Fruit fly (Drosophila melanogaster) whole organism, embryonic: Measurements from ENCODE around the gene Catsup.

Experiments
- CG10209 ChIP-seq: fragments of 200-800 bp; sonication (Bioruptor generic); optimal IDR thresholded peaks from 3 replicates; lab custom pipeline; 2017; ENCODE audit warnings: missing biosample characterization, mild to moderate bottlenecking, missing genetic modification characterization, missing genetic modification reagents
- CG10366 ChIP-seq: fragments of 200-800 bp; sonication (Bioruptor generic); IDR thresholded peaks from 2 replicates; pipeline ENCODE4 v1.3.6; 2022; ENCODE audit warnings: missing biosample characterization, missing genetic modification characterization
- CG11093 ChIP-seq: fragments of 200-800 bp; sonication (Bioruptor generic); IDR thresholded peaks from 3 replicates; pipeline ENCODE4 v1.3.6; 2022; ENCODE audit warnings: missing biosample characterization, missing genetic modification characterization
- CG12104 ChIP-seq: fragments of 200-800 bp; sonication (Bioruptor generic); optimal IDR thresholded peaks from 3 replicates; lab custom pipeline; 2016; ENCODE audit warnings: missing biosample characterization, missing genetic modification characterization
- CG12155 ChIP-seq: fragments of 200-800 bp; sonication (Bioruptor generic); optimal IDR thresholded peaks from 3 replicates; lab custom pipeline; 2016; ENCODE audit warnings: missing biosample characterization, missing genetic modification characterization
- CG12391 ChIP-seq: fragments of 200-800 bp; sonication (Bioruptor generic); optimal IDR thresholded peaks from 3 replicates; lab custom pipeline; 2018; ENCODE audit warnings: missing biosample characterization, mild to moderate bottlenecking, missing genetic modification characterization, moderate library complexity
- CG14441 ChIP-seq: fragments of 200-800 bp; sonication (Bioruptor generic); IDR thresholded peaks from 2 replicates; pipeline ENCODE4 v1.3.6; 2022; ENCODE audit warnings: missing biosample characterization, missing genetic modification characterization
- CG15696 ChIP-seq: fragments of 200-800 bp; sonication (Bioruptor generic); optimal IDR thresholded peaks from 2 replicates; lab custom pipeline; 2019; ENCODE audit warnings: missing biosample characterization, mild to moderate bottlenecking, missing genetic modification characterization, moderate library complexity
- CG16863 ChIP-seq: fragments of 200-800 bp; sonication (Bioruptor generic); optimal IDR thresholded peaks from 3 replicates; lab custom pipeline; 2016; ENCODE audit warnings: missing biosample characterization, missing genetic modification characterization
- CG17568 ChIP-seq: fragments of 200-800 bp; sonication (Bioruptor generic); optimal IDR thresholded peaks from 2 replicates; lab custom pipeline; 2018; ENCODE audit warnings: missing biosample characterization, mild to moderate bottlenecking, missing genetic modification characterization, moderate library complexity
- CG33213 ChIP-seq: fragments of 200-800 bp; sonication (Bioruptor generic); optimal IDR thresholded peaks from 3 replicates; lab custom pipeline; 2016; ENCODE audit warnings: missing biosample characterization, missing genetic modification characterization
- CG3407 ChIP-seq: fragments of 200-800 bp; sonication (Bioruptor generic); optimal IDR thresholded peaks from 2 replicates; lab custom pipeline; 2018; ENCODE audit warnings: missing biosample characterization, mild to moderate bottlenecking, missing genetic modification characterization
- CG3995 ChIP-seq: fragments of 200-800 bp; sonication (Bioruptor generic); optimal IDR thresholded peaks from 3 replicates; lab custom pipeline; 2016; ENCODE audit warnings: missing biosample characterization, missing genetic modification characterization
- CG4328 ChIP-seq: fragments of 200-800 bp; sonication (Bioruptor generic); optimal IDR thresholded peaks from 3 replicates; lab custom pipeline; 2017; ENCODE audit warnings: missing biosample characterization, missing genetic modification reagents, missing genetic modification characterization
- CG4617 ChIP-seq: fragments of 200-800 bp; sonication (Bioruptor generic); optimal IDR thresholded peaks from 3 replicates; lab custom pipeline; 2016; ENCODE audit warnings: missing biosample characterization, missing genetic modification characterization, borderline replicate concordance
- CG4854 ChIP-seq: fragments of 200-800 bp; sonication (Bioruptor generic); optimal IDR thresholded peaks from 2 replicates; lab custom pipeline; 2016; ENCODE audit warnings: missing biosample characterization, missing genetic modification characterization, inconsistent platforms
- CG5953 ChIP-seq: fragments of 200-800 bp; sonication (Bioruptor generic); IDR thresholded peaks from 2 replicates; pipeline ENCODE4 v1.3.6; 2022; ENCODE audit warnings: missing biosample characterization, missing genetic modification characterization
- CG6272 ChIP-seq: fragments of 200-800 bp; sonication (Bioruptor generic); IDR thresholded peaks from 2 replicates; pipeline ENCODE4 v1.3.6; 2022; ENCODE audit warnings: missing biosample characterization, missing genetic modification characterization
- CG7963 ChIP-seq: fragments of 200-800 bp; sonication (Bioruptor generic); IDR thresholded peaks from 3 replicates; pipeline ENCODE4 v1.3.6; 2022; ENCODE audit warnings: missing biosample characterization, missing genetic modification characterization; ENCODE audit not compliant: partially characterized antibody
- CG9727 ChIP-seq: fragments of 200-800 bp; sonication (Bioruptor generic); optimal IDR thresholded peaks from 3 replicates; lab custom pipeline; 2017; ENCODE audit warnings: missing biosample characterization, mild to moderate bottlenecking, missing genetic modification characterization
- E2f2 ChIP-seq: fragments of 200-800 bp; sonication (Bioruptor generic); IDR thresholded peaks from 2 replicates; pipeline ENCODE4 v1.3.6; 2022; ENCODE audit warnings: missing biosample characterization, missing genetic modification characterization
- Max ChIP-seq: fragments of 200-800 bp; sonication (Bioruptor generic); optimal IDR thresholded peaks from 2 replicates; lab custom pipeline; 2016; ENCODE audit warnings: missing biosample characterization, mild to moderate bottlenecking, missing genetic modification characterization
- Meics ChIP-seq: fragments of 200-800 bp; sonication (Bioruptor generic); optimal IDR thresholded peaks from 2 replicates; lab custom pipeline; 2017; ENCODE audit warnings: missing biosample characterization, mild to moderate bottlenecking, missing genetic modification characterization
- NFAT ChIP-seq: fragments of 200-800 bp; sonication (Bioruptor generic); IDR thresholded peaks from 2 replicates; pipeline ENCODE4 v1.3.6; 2022; ENCODE audit warnings: missing biosample characterization, missing genetic modification characterization
- Nf-YA ChIP-seq: fragments of 200-800 bp; sonication (Bioruptor generic); IDR thresholded peaks from 2 replicates; pipeline ENCODE4 v1.3.6; 2022; ENCODE audit warnings: missing biosample characterization, missing genetic modification characterization
- Nf-YC ChIP-seq: fragments of 200-800 bp; optimal IDR thresholded peaks from 3 replicates; lab custom pipeline; 2019; ENCODE audit warnings: missing biosample characterization, mild to moderate bottlenecking, missing genetic modification characterization, moderate library complexity
- Pdp1 ChIP-seq, 2 experiments: fragments of 200-800 bp; sonication (Bioruptor generic); optimal IDR thresholded peaks; 3 replicates each; lab custom pipeline; 2016; ENCODE audit warnings: missing biosample characterization in 2 of 2, missing genetic modification characterization in 2 of 2, mild to moderate bottlenecking in 1 of 2, moderate library complexity in 1 of 2
- Ptx1 ChIP-seq: fragments of 200-800 bp; sonication (Bioruptor generic); IDR thresholded peaks from 2 replicates; pipeline ENCODE4 v1.3.6; 2022; ENCODE audit warnings: missing biosample characterization, missing genetic modification characterization
- Side ChIP-seq: fragments of 200-800 bp; sonication (Bioruptor generic); optimal IDR thresholded peaks from 2 replicates; lab custom pipeline; 2016; ENCODE audit warnings: missing biosample characterization, missing genetic modification characterization
- Sox100B ChIP-seq: fragments of 200-800 bp; sonication (Bioruptor generic); optimal IDR thresholded peaks from 3 replicates; lab custom pipeline; 2018; ENCODE audit warnings: missing biosample characterization, mild to moderate bottlenecking, missing genetic modification characterization
- ac ChIP-seq: fragments of 200-800 bp; sonication (Bioruptor generic); optimal IDR thresholded peaks from 3 replicates; lab custom pipeline; 2017; ENCODE audit warnings: missing biosample characterization, mild to moderate bottlenecking, missing genetic modification characterization
- az2 ChIP-seq: fragments of 200-800 bp; sonication (Bioruptor generic); optimal IDR thresholded peaks from 3 replicates; lab custom pipeline; 2016; ENCODE audit warnings: missing biosample characterization, missing genetic modification characterization
- cad ChIP-seq: fragments of >200 bp; optimal IDR thresholded peaks from 2 replicates; lab custom pipeline; 2017; ENCODE audit warnings: missing biosample characterization, missing genetic modification characterization
- cas ChIP-seq: fragments of 200-800 bp; sonication (Bioruptor generic); IDR thresholded peaks from 2 replicates; pipeline ENCODE4 v1.3.6; 2022; ENCODE audit warnings: missing biosample characterization, missing genetic modification characterization
- cg ChIP-seq: fragments of 200-800 bp; sonication (Bioruptor generic); optimal IDR thresholded peaks from 3 replicates; lab custom pipeline; 2019; ENCODE audit warnings: missing biosample characterization, mild to moderate bottlenecking, missing genetic modification characterization, moderate library complexity
- danr ChIP-seq: fragments of 200-800 bp; sonication (Bioruptor generic); IDR thresholded peaks from 2 replicates; pipeline ENCODE4 v1.3.6; 2022; ENCODE audit warnings: missing biosample characterization, missing genetic modification characterization
- dmrt99B ChIP-seq: fragments of 200-800 bp; sonication (Bioruptor generic); optimal IDR thresholded peaks from 2 replicates; lab custom pipeline; 2018; ENCODE audit warnings: missing biosample characterization, mild to moderate bottlenecking, missing genetic modification characterization, moderate library complexity
- dpn ChIP-seq, 2 experiments: fragments of 200-800 bp; sonication (Bioruptor generic); optimal IDR thresholded peaks; 3 replicates each; lab custom pipeline; 2016; ENCODE audit warnings: missing biosample characterization in 2 of 2, missing genetic modification characterization in 2 of 2
- gcm2 ChIP-seq: fragments of 200-800 bp; sonication (Bioruptor generic); optimal IDR thresholded peaks from 2 replicates; lab custom pipeline; 2016; ENCODE audit warnings: missing biosample characterization, missing genetic modification characterization
- gro ChIP-seq: fragments of 200-800 bp; sonication (Bioruptor generic); optimal IDR thresholded peaks from 2 replicates; lab custom pipeline; 2016; ENCODE audit warnings: missing biosample characterization, missing genetic modification characterization
- h ChIP-seq: fragments of >200 bp; optimal IDR thresholded peaks from 2 replicates; lab custom pipeline; 2017
- jigr1 ChIP-seq: fragments of 200-800 bp; sonication (Bioruptor generic); IDR thresholded peaks from 3 replicates; pipeline ENCODE4 v1.3.6; 2022; ENCODE audit warnings: missing biosample characterization, missing genetic modification characterization
- luna ChIP-seq: fragments of 200-800 bp; sonication (Bioruptor generic); optimal IDR thresholded peaks from 2 replicates; lab custom pipeline; 2016; ENCODE audit warnings: missing biosample characterization, missing genetic modification characterization
- nmo ChIP-seq: fragments of 200-800 bp; sonication (Bioruptor generic); optimal IDR thresholded peaks from 2 replicates; lab custom pipeline; 2018; ENCODE audit warnings: missing biosample characterization, mild to moderate bottlenecking, missing genetic modification characterization, moderate library complexity
- nom ChIP-seq: fragments of 200-800 bp; sonication (Bioruptor generic); optimal IDR thresholded peaks from 2 replicates; lab custom pipeline; 2017; ENCODE audit warnings: missing biosample characterization, missing genetic modification characterization, mild to moderate bottlenecking, moderate library complexity, missing genetic modification reagents
- prd ChIP-seq, 3 experiments: fragments of >200 bp in 2 of 3; fragments of 200-800 bp in 1 of 3; sonication (Bioruptor generic) in 1 of 3; optimal IDR thresholded peaks in 2 of 3; IDR thresholded peaks in 1 of 3; 2 replicates in 2 of 3; 3 replicates in 1 of 3; pipeline versions ENCODE4 v1.3.6 to Lab custom; 2017 to 2022; ENCODE audit warnings: missing biosample characterization in 1 of 3, missing genetic modification characterization in 1 of 3
- sna ChIP-seq: fragments of 200-800 bp; sonication (Bioruptor generic); IDR thresholded peaks from 2 replicates; pipeline ENCODE4 v1.3.6; 2022; ENCODE audit warnings: missing biosample characterization, missing genetic modification characterization; ENCODE audit not compliant: partially characterized antibody
- sug ChIP-seq: fragments of 200-800 bp; optimal IDR thresholded peaks from 2 replicates; lab custom pipeline; 2019; ENCODE audit warnings: missing biosample characterization, mild to moderate bottlenecking, missing genetic modification characterization, moderate library complexity
- tll ChIP-seq, 2 experiments: fragments of 200-800 bp in 1 of 2; fragments of >200 bp in 1 of 2; sonication (Bioruptor generic) in 1 of 2; optimal IDR thresholded peaks; 2 replicates each; lab custom pipeline; 2017 to 2019; ENCODE audit warnings: missing biosample characterization in 2 of 2, missing genetic modification characterization in 2 of 2, mild to moderate bottlenecking in 1 of 2, moderate library complexity in 1 of 2
- tup ChIP-seq: fragments of 200-800 bp; sonication (Bioruptor generic); optimal IDR thresholded peaks from 2 replicates; lab custom pipeline; 2016; ENCODE audit warnings: missing biosample characterization, mild to moderate bottlenecking, missing genetic modification characterization, moderate library complexity

Catsup gene

dm6 chr2L:19034213-19034929 lies 7.3 kb upstream of the Catsup start, which contains the start of the genes mib2 and CG31800 (continued):
- no peak for TF ChIP-seq Sox100B (GFP tag; lab: Kevin White, UChicago)
- TF ChIP-seq ac (GFP tag; lab: Kevin White, UChicago): no peak
- TF ChIP-seq gcm2 (GFP tag; lab: Kevin White, UChicago): no peak
- TF ChIP-seq CG3407 (GFP tag; lab: Kevin White, UChicago): no peak
- no peak for TF ChIP-seq CG15696 (tag; lab: Kevin White, UChicago)
- no peak for TF ChIP-seq tup (GFP tag; lab: Kevin White, UChicago)
- TF ChIP-seq dmrt99B (tag; lab: Kevin White, UChicago): no peak
- peak; percentile 20 for TF ChIP-seq nmo (GFP tag; lab: Kevin White, UChicago)
- no peak for TF ChIP-seq CG11093
- no peak for TF ChIP-seq CG10209 (GFP tag; lab: Kevin White, UChicago)
- no peak for TF ChIP-seq Ptx1 (GFP tag; lab: Robert Waterston, UW)
- TF ChIP-seq cas (GFP tag; lab: Robert Waterston, UW): no peak
- peak; percentile 83 for TF ChIP-seq sna (GFP tag; lab: Robert Waterston, UW)
- no peak for TF ChIP-seq CG33213 (GFP tag; lab: Kevin White, UChicago)
- TF ChIP-seq luna (GFP tag; lab: Kevin White, UChicago): no peak
- no peak for TF ChIP-seq Meics
- no peak for TF ChIP-seq h
- TF ChIP-seq CG3995 (GFP tag; lab: Kevin White, UChicago): peak; percentile 48
- TF ChIP-seq Pdp1 (GFP tag; optimal IDR thresholded peaks at IDR 0.05; lab: Kevin White, UChicago): peak in 1 of 2 experiments; percentile 77
- TF ChIP-seq dpn (GFP tag; optimal IDR thresholded peaks at IDR 0.05; lab: Kevin White, UChicago): peak in 1 of 2 experiments; percentile 0
- no peak for TF ChIP-seq Side (GFP tag; lab: Kevin White, UChicago)
- TF ChIP-seq danr (GFP tag; lab: Robert Waterston, UW): no peak
- no peak for TF ChIP-seq CG4328 (GFP tag; lab: Kevin White, UChicago)
- TF ChIP-seq CG4854 (GFP tag; lab: Kevin White, UChicago): no peak
- no peak for TF ChIP-seq CG16863 (GFP tag; lab: Kevin White, UChicago)
- TF ChIP-seq Nf-YA (GFP tag; lab: Robert Waterston, UW): no peak
- no peak for TF ChIP-seq az2 (GFP tag; lab: Kevin White, UChicago)
- no peak for TF ChIP-seq CG9727 (GFP tag; lab: Kevin White, UChicago)
- TF ChIP-seq CG17568 (GFP tag; lab: Kevin White, UChicago): no peak
- TF ChIP-seq CG10366: no peak
- TF ChIP-seq cad (GFP tag; lab: Kevin White, UChicago): no peak
- TF ChIP-seq sug (tag; lab: Kevin White, UChicago): peak; percentile 38
- TF ChIP-seq CG5953 (GFP tag; lab: Robert Waterston, UW): no peak
- TF ChIP-seq cg (GFP tag; lab: Kevin White, UChicago): no peak
- TF ChIP-seq CG12104: no peak
- TF ChIP-seq gro (GFP tag; lab: Kevin White, UChicago): peak; percentile 20
- no peak for TF ChIP-seq prd (optimal IDR thresholded peaks at IDR 0.05; lab: Kevin White, UChicago)
- no peak for TF ChIP-seq prd (GFP tag; IDR thresholded peaks at IDR 0.05; lab: Robert Waterston, UW)
- TF ChIP-seq CG14441 (GFP tag; lab: Robert Waterston, UW): no peak
- no peak for TF ChIP-seq CG6272 (GFP tag; lab: Robert Waterston, UW)
- TF ChIP-seq CG7963 (GFP tag; lab: Robert Waterston, UW): peak; percentile 86
- TF ChIP-seq tll (GFP tag; optimal IDR thresholded peaks at IDR 0.05; lab: Kevin White, UChicago): no peak
- TF ChIP-seq CG12155 (GFP tag; lab: Kevin White, UChicago): no peak
- no peak for TF ChIP-seq CG12391 (tag; lab: Kevin White, UChicago)
- no peak; the same call in 1 of the 2 replicates for TF ChIP-seq E2f2 (GFP tag; lab: Robert Waterston, UW)
- no peak for TF ChIP-seq nom (GFP tag; lab: Kevin White, UChicago)
- TF ChIP-seq NFAT (GFP tag; lab: Robert Waterston, UW): no peak
- no peak for TF ChIP-seq Max (GFP tag; lab: Kevin White, UChicago)
- no peak; the same call in 2 of the 3 replicates for TF ChIP-seq jigr1 (GFP tag; lab: Robert Waterston, UW)
- no peak for TF ChIP-seq Nf-YC (tag; lab: Kevin White, UChicago)
- peak; percentile 90 for TF ChIP-seq CG4617 (GFP tag; lab: Kevin White, UChicago)
